Fruit fly (Drosophila melanogaster): Measurements from ENCODE around the gene Exo84.

The Exo84 gene

dm6 chr3R:26039793-26040335 lies 12.2 kb downstream of the Exo84 start (continued):
- TF ChIP-seq CG4282 (GFP tag; optimal IDR thresholded peaks at IDR 0.05) (no peak), dmrt11E (tag; optimal IDR thresholded peaks at IDR 0.05) (no peak), pros (GFP tag; optimal IDR thresholded peaks at IDR 0.05) (peak; percentile 99), Nf-YC (tag; optimal IDR thresholded peaks at IDR 0.05) (no peak), dimm (GFP tag; IDR thresholded peaks at IDR 0.05) (no peak), CG2678 (tag; optimal IDR thresholded peaks at IDR 0.05) (no peak), H15 (GFP tag; IDR thresholded peaks at IDR 0.05) (no peak), gfzf (GFP tag; optimal IDR thresholded peaks at IDR 0.05) (no peak), da (GFP tag; optimal IDR thresholded peaks at IDR 0.05) (peak; percentile 91), gce (GFP tag; IDR thresholded peaks at IDR 0.05) (no peak), sqz (GFP tag; optimal IDR thresholded peaks at IDR 0.05) (peak; percentile 78), CG31388 (GFP tag; optimal IDR thresholded peaks at IDR 0.05) (no peak), Sox100B (GFP tag; optimal IDR thresholded peaks at IDR 0.05) (no peak), ac (GFP tag; optimal IDR thresholded peaks at IDR 0.05) (peak; percentile 100), aop (GFP tag; IDR thresholded peaks at IDR 0.05) (no peak), CG8290 (GFP tag; optimal IDR thresholded peaks at IDR 0.05) (no peak), CG8290 (tag; optimal IDR thresholded peaks at IDR 0.05) (no peak), rib (GFP tag; IDR thresholded peaks at IDR 0.05) (no peak), CG10267 (tag; optimal IDR thresholded peaks at IDR 0.05) (no peak), H2.0 (GFP tag; IDR thresholded peaks at IDR 0.05) (no peak), gro (GFP tag; optimal IDR thresholded peaks at IDR 0.05) (no peak), amos (GFP tag; IDR thresholded peaks at IDR 0.05; ENCODE audit: partially characterized antibody) (no peak), CG8089 (GFP tag; optimal IDR thresholded peaks at IDR 0.05) (no peak), dm (GFP tag; optimal IDR thresholded peaks at IDR 0.05) (no peak), pum (GFP tag; optimal IDR thresholded peaks at IDR 0.05) (no peak), vvl (GFP tag; IDR thresholded peaks at IDR 0.05) (no peak), CG9727 (GFP tag; optimal IDR thresholded peaks at IDR 0.05) (no peak), CG4707 (GFP tag; optimal IDR thresholded peaks at IDR 0.05) (no peak), CG12219 (GFP tag; optimal IDR thresholded peaks at IDR 0.05) (no peak), CG11504 (tag; optimal IDR thresholded peaks at IDR 0.05) (no peak), CG11560 (tag; IDR thresholded peaks at IDR 0.05) (no peak), tin (GFP tag; optimal IDR thresholded peaks at IDR 0.05) (no peak), CG9797 (GFP tag; optimal IDR thresholded peaks at IDR 0.05) (no peak), stwl (tag; optimal IDR thresholded peaks at IDR 0.05) (no peak), CG2120 (GFP tag; optimal IDR thresholded peaks at IDR 0.05) (no peak), grau (tag; optimal IDR thresholded peaks at IDR 0.05) (no peak), NC2β (GFP tag; optimal IDR thresholded peaks at IDR 0.05) (no peak), chif (GFP tag; optimal IDR thresholded peaks at IDR 0.05) (no peak), CG2129 (GFP tag; IDR thresholded peaks at IDR 0.05; ENCODE audit: partially characterized antibody) (no peak), Dref (GFP tag; IDR thresholded peaks at IDR 0.05) (no peak), E2f2 (GFP tag; IDR thresholded peaks at IDR 0.05) (no peak), CG5180 (GFP tag; optimal IDR thresholded peaks at IDR 0.05) (no peak), CG17829 (tag; optimal IDR thresholded peaks at IDR 0.05) (peak; percentile 55), CG10321 (GFP tag; IDR thresholded peaks at IDR 0.05) (no peak), trh (GFP tag; optimal IDR thresholded peaks at IDR 0.05) (no peak), sim (GFP tag; IDR thresholded peaks at IDR 0.05) (no peak), Dad (GFP tag; optimal IDR thresholded peaks at IDR 0.05) (no peak), CG14441 (GFP tag; IDR thresholded peaks at IDR 0.05) (no peak), tx (GFP tag; optimal IDR thresholded peaks at IDR 0.05) (no peak), CG3163 (GFP tag; optimal IDR thresholded peaks at IDR 0.05) (no peak), nmo (GFP tag; optimal IDR thresholded peaks at IDR 0.05) (no peak), CG17802 (tag; optimal IDR thresholded peaks at IDR 0.05) (no peak)

Data from whole organism, embryonic.